Fruit fly (Drosophila melanogaster) whole organism, wandering third instar larva: Measurements from ENCODE around the gene Upf2.
A peak's percentile ranks its signal among the peaks of the same experiment; 100 is the strongest.

Experiments
- Abd-B ChIP-seq: fragments of >200 bp; optimal IDR thresholded peaks from 2 replicates; lab custom pipeline; 2017; ENCODE audit warnings: missing biosample characterization, missing genetic modification characterization
- CG32264 ChIP-seq: fragments of 200-800 bp; sonication (Bioruptor generic); optimal IDR thresholded peaks from 2 replicates; lab custom pipeline; 2016; ENCODE audit warnings: missing biosample characterization, missing genetic modification characterization
- CG9705 ChIP-seq: fragments of 200-800 bp; sonication (Bioruptor generic); optimal IDR thresholded peaks from 2 replicates; lab custom pipeline; 2018; ENCODE audit warnings: missing biosample characterization, mild to moderate bottlenecking, missing genetic modification characterization
- CrebA ChIP-seq: fragments of 200-800 bp; sonication (Bioruptor generic); optimal IDR thresholded peaks from 2 replicates; lab custom pipeline; 2016; ENCODE audit warnings: missing biosample characterization, mild to moderate bottlenecking, missing genetic modification characterization, borderline replicate concordance
- Dfd ChIP-seq: fragments of >200 bp; optimal IDR thresholded peaks from 2 replicates; lab custom pipeline; 2017; ENCODE audit warnings: missing biosample characterization, missing genetic modification characterization
- Dif ChIP-seq: fragments of 200-275, 200-300 bp; sonication (Bioruptor generic); optimal IDR thresholded peaks from 2 replicates; lab custom pipeline; 2018; ENCODE audit warnings: missing biosample characterization, missing genetic modification characterization; ENCODE audit not compliant: partially characterized antibody
- GATAd ChIP-seq: sonication (Bioruptor generic); optimal IDR thresholded peaks from 2 replicates; lab custom pipeline; 2016; ENCODE audit warnings: missing biosample characterization, missing genetic modification characterization
- HLH106 ChIP-seq: fragments of 200-800 bp; optimal IDR thresholded peaks from 3 replicates; lab custom pipeline; 2019; ENCODE audit warnings: missing biosample characterization, mild to moderate bottlenecking, missing genetic modification characterization, moderate library complexity
- Hnf4 ChIP-seq: fragments of 200-800 bp; sonication (Bioruptor generic); optimal IDR thresholded peaks from 2 replicates; lab custom pipeline; 2016; ENCODE audit warnings: missing biosample characterization, mild to moderate bottlenecking, missing genetic modification characterization
- Hr78 ChIP-seq: fragments of >200 bp; optimal IDR thresholded peaks from 2 replicates; lab custom pipeline; 2017; ENCODE audit warnings: missing biosample characterization, missing genetic modification characterization
- Hr83 ChIP-seq: fragments of 200-300 bp; sonication (Bioruptor generic); optimal IDR thresholded peaks from 2 replicates; lab custom pipeline; 2016; ENCODE audit warnings: missing biosample characterization, mild to moderate bottlenecking, missing genetic modification characterization, moderate library complexity; ENCODE audit not compliant: poor library complexity, severe bottlenecking
- Jra ChIP-seq: sonication (Bioruptor generic); optimal IDR thresholded peaks from 2 replicates; lab custom pipeline; 2016; ENCODE audit warnings: missing biosample characterization, missing genetic modification characterization
- Mio ChIP-seq: sonication (Bioruptor generic); optimal IDR thresholded peaks from 2 replicates; lab custom pipeline; 2016; ENCODE audit warnings: missing biosample characterization, missing genetic modification characterization
- Myc ChIP-seq: fragments of >200 bp; optimal IDR thresholded peaks from 2 replicates; lab custom pipeline; 2017
- N ChIP-seq: fragments of >200 bp; optimal IDR thresholded peaks from 2 replicates; lab custom pipeline; 2018; ENCODE audit warnings: missing biosample characterization, missing external identifiers, missing genetic modification characterization
- OdsH ChIP-seq: fragments of 200-800 bp; sonication (Bioruptor generic); optimal IDR thresholded peaks from 2 replicates; lab custom pipeline; 2016; ENCODE audit warnings: missing biosample characterization, mild to moderate bottlenecking, missing genetic modification characterization
- Rel ChIP-seq, 2 experiments: fragments of 200-800 bp; sonication (Bioruptor generic) in 1 of 2; optimal IDR thresholded peaks; 2 replicates in 1 of 2; 3 replicates in 1 of 2; lab custom pipeline; 2016 to 2019; ENCODE audit warnings: mild to moderate bottlenecking in 2 of 2, missing biosample characterization in 2 of 2, missing genetic modification characterization in 2 of 2, moderate library complexity in 1 of 2
- Sp1 ChIP-seq: fragments of 200-800 bp; sonication (Bioruptor generic); optimal IDR thresholded peaks from 3 replicates; lab custom pipeline; 2019; ENCODE audit warnings: missing biosample characterization, mild to moderate bottlenecking, missing genetic modification characterization, moderate library complexity
- Vsx2 ChIP-seq: fragments of 200-300, 225-300 bp; sonication (Bioruptor generic); optimal IDR thresholded peaks from 2 replicates; lab custom pipeline; 2018; ENCODE audit warnings: missing biosample characterization, missing genetic modification characterization; ENCODE audit not compliant: partially characterized antibody
- br ChIP-seq: fragments of 200-800 bp; sonication (Bioruptor generic); optimal IDR thresholded peaks from 2 replicates; lab custom pipeline; 2016; ENCODE audit warnings: missing biosample characterization, missing genetic modification characterization
- brk ChIP-seq: fragments of 200-800 bp; sonication (Bioruptor generic); optimal IDR thresholded peaks from 2 replicates; lab custom pipeline; 2016; ENCODE audit warnings: missing biosample characterization, mild to moderate bottlenecking, missing genetic modification characterization
- dl ChIP-seq, 2 experiments: fragments of 175-275, 200-275 bp in 1 of 2; fragments of 200-275 bp in 1 of 2; sonication (Bioruptor generic); optimal IDR thresholded peaks; lab custom pipeline; 2018; ENCODE audit warnings: mild to moderate bottlenecking in 2 of 2, missing biosample characterization in 2 of 2, missing genetic modification characterization in 2 of 2, moderate library complexity in 2 of 2; ENCODE audit not compliant: partially characterized antibody in 2 of 2, insufficient read depth in 1 of 2
- dmrt93B ChIP-seq: fragments of 200-800 bp; sonication (Bioruptor generic); optimal IDR thresholded peaks from 2 replicates; lab custom pipeline; 2018; ENCODE audit warnings: missing biosample characterization, mild to moderate bottlenecking, missing genetic modification characterization
- dsf ChIP-seq: sonication (Bioruptor generic); optimal IDR thresholded peaks from 2 replicates; lab custom pipeline; 2016; ENCODE audit warnings: missing biosample characterization, missing genetic modification characterization, borderline replicate concordance
- ey ChIP-seq: fragments of 200-800 bp; sonication (Bioruptor generic); optimal IDR thresholded peaks from 2 replicates; lab custom pipeline; 2016; ENCODE audit warnings: missing biosample characterization, missing genetic modification characterization
- foxo ChIP-seq, 2 experiments: fragments of 200-800 bp; sonication (Bioruptor generic); optimal IDR thresholded peaks; 2 replicates in 1 of 2; 3 replicates in 1 of 2; lab custom pipeline; 2016 to 2017; ENCODE audit warnings: missing biosample characterization in 2 of 2, missing genetic modification characterization in 2 of 2
- fru ChIP-seq: fragments of 200-800 bp; sonication (Bioruptor generic); optimal IDR thresholded peaks from 3 replicates; lab custom pipeline; 2016; ENCODE audit warnings: missing biosample characterization, mild to moderate bottlenecking, missing genetic modification characterization
- h ChIP-seq: fragments of 200-800 bp; sonication (Bioruptor generic); optimal IDR thresholded peaks from 3 replicates; lab custom pipeline; 2016; ENCODE audit warnings: missing biosample characterization, mild to moderate bottlenecking, missing genetic modification characterization
- jim ChIP-seq: fragments of 175-275, 200-325 bp; sonication (Bioruptor generic); optimal IDR thresholded peaks from 2 replicates; lab custom pipeline; 2016; ENCODE audit warnings: missing biosample characterization, mild to moderate bottlenecking, missing genetic modification characterization
- lola ChIP-seq: fragments of >200 bp; optimal IDR thresholded peaks from 2 replicates; lab custom pipeline; 2017; ENCODE audit warnings: missing biosample characterization, missing genetic modification characterization
- pan ChIP-seq: fragments of >200 bp; optimal IDR thresholded peaks from 2 replicates; lab custom pipeline; 2017
- psq ChIP-seq: fragments of 200-800 bp; sonication (Bioruptor generic); optimal IDR thresholded peaks from 3 replicates; lab custom pipeline; 2017; ENCODE audit warnings: missing biosample characterization, mild to moderate bottlenecking, missing genetic modification characterization, moderate library complexity
- rgr ChIP-seq: fragments of 200-800 bp; sonication (Bioruptor generic); optimal IDR thresholded peaks from 3 replicates; lab custom pipeline; 2016; ENCODE audit warnings: missing biosample characterization, mild to moderate bottlenecking, missing genetic modification characterization
- sage ChIP-seq: fragments of 200-800 bp; sonication (Bioruptor generic); optimal IDR thresholded peaks from 2 replicates; lab custom pipeline; 2016; ENCODE audit warnings: missing biosample characterization, mild to moderate bottlenecking, missing genetic modification characterization
- sv ChIP-seq: fragments of 200-800 bp; sonication (Bioruptor generic); optimal IDR thresholded peaks from 3 replicates; lab custom pipeline; 2016; ENCODE audit warnings: missing biosample characterization, missing genetic modification characterization
- tai ChIP-seq: sonication (Bioruptor generic); optimal IDR thresholded peaks from 2 replicates; lab custom pipeline; 2016; ENCODE audit warnings: missing biosample characterization, missing genetic modification characterization
- usp ChIP-seq: fragments of >200 bp; optimal IDR thresholded peaks from 2 replicates; lab custom pipeline; 2017; ENCODE audit warnings: missing biosample characterization, missing genetic modification characterization
- woc ChIP-seq: sonication (Bioruptor generic); optimal IDR thresholded peaks from 2 replicates; lab custom pipeline; 2016; ENCODE audit warnings: missing biosample characterization, mild to moderate bottlenecking, missing genetic modification characterization

The Upf2 gene

dm6 chrX:8113386-8114279 lies 38.4 kb upstream of the Upf2 start:
- TF ChIP-seq Dif (GFP tag; lab: Kevin White, UChicago) (no peak), Hr78 (GFP tag; lab: Kevin White, UChicago) (no peak), Vsx2 (GFP tag; lab: Kevin White, UChicago) (no peak), N (GFP tag; lab: Kevin White, UChicago) (no peak), pan (no peak), sv (GFP tag; lab: Kevin White, UChicago) (peak; percentile 29), Dfd (GFP tag; lab: Kevin White, UChicago) (no peak), br (GFP tag; lab: Kevin White, UChicago) (peak; percentile 47), Hr83 (GFP tag; lab: Kevin White, UChicago) (no peak), ey (GFP tag; lab: Kevin White, UChicago) (peak; percentile 17), tai (GFP tag; lab: Kevin White, UChicago) (no peak), sage (GFP tag; lab: Kevin White, UChicago) (no peak), rgr (GFP tag; lab: Kevin White, UChicago) (peak; percentile 33), CG9705 (GFP tag; lab: Kevin White, UChicago) (no peak), Mio (no peak), GATAd (no peak), Abd-B (GFP tag; lab: Kevin White, UChicago) (no peak), lola (GFP tag; lab: Kevin White, UChicago) (no peak), dsf (GFP tag; lab: Kevin White, UChicago) (no peak), OdsH (GFP tag; lab: Kevin White, UChicago) (no peak), dmrt93B (GFP tag; lab: Kevin White, UChicago) (no peak), CrebA (no peak), dl (GFP tag; optimal IDR thresholded peaks at IDR 0.05; lab: Kevin White, UChicago; ENCODE audit: insufficient read depth in 1 of 2, partially characterized antibody in 2 of 2) (no peak), Sp1 (GFP tag; lab: Kevin White, UChicago) (no peak), fru (GFP tag; lab: Kevin White, UChicago) (peak; percentile 42), CG32264 (no peak), Jra (GFP tag; lab: Kevin White, UChicago) (no peak), h (GFP tag; lab: Kevin White, UChicago) (peak; percentile 46), jim (no peak), usp (GFP tag; lab: Kevin White, UChicago) (no peak), psq (GFP tag; lab: Kevin White, UChicago) (peak; percentile 36), Hnf4 (GFP tag; lab: Kevin White, UChicago) (peak; percentile 27), woc (GFP tag; lab: Kevin White, UChicago) (no peak), Myc (lab: Kevin White, UChicago) (no peak), HLH106 (tag; lab: Kevin White, UChicago) (peak; percentile 22), foxo (GFP tag; optimal IDR thresholded peaks at IDR 0.05; lab: Kevin White, UChicago) (peak in 1 of 2 experiments; percentile 58), Rel (GFP tag; optimal IDR thresholded peaks at IDR 0.05; lab: Kevin White, UChicago) (no peak), Rel (tag; optimal IDR thresholded peaks at IDR 0.05; lab: Kevin White, UChicago) (peak; percentile 91), brk (GFP tag; lab: Kevin White, UChicago) (no peak)

dm6 chrX:8112715-8113114 lies 37.4 kb upstream of the Upf2 start:
- no peak for TF ChIP-seq brk (GFP tag; lab: Kevin White, UChicago)
- peak; percentile 53 for TF ChIP-seq ey (GFP tag; lab: Kevin White, UChicago)
- no peak for TF ChIP-seq jim
- TF ChIP-seq Jra (GFP tag; lab: Kevin White, UChicago) = no peak
- TF ChIP-seq Sp1 (GFP tag; lab: Kevin White, UChicago) = peak; percentile 27
- peak; percentile 40 for TF ChIP-seq Dfd (GFP tag; lab: Kevin White, UChicago)
- TF ChIP-seq HLH106 (tag; lab: Kevin White, UChicago) = no peak
- TF ChIP-seq rgr (GFP tag; lab: Kevin White, UChicago) = peak; percentile 32
- peak; percentile 20 for TF ChIP-seq OdsH (GFP tag; lab: Kevin White, UChicago)
- peak; percentile 11 for TF ChIP-seq h (GFP tag; lab: Kevin White, UChicago)
- TF ChIP-seq Rel (GFP tag; optimal IDR thresholded peaks at IDR 0.05; lab: Kevin White, UChicago) = no peak
- no peak for TF ChIP-seq Rel (tag; optimal IDR thresholded peaks at IDR 0.05; lab: Kevin White, UChicago)
- TF ChIP-seq foxo (GFP tag; optimal IDR thresholded peaks at IDR 0.05; lab: Kevin White, UChicago) = peak in 1 of 2 experiments; percentile 58
- peak; percentile 62 for TF ChIP-seq fru (GFP tag; lab: Kevin White, UChicago)
- TF ChIP-seq Dif (GFP tag; lab: Kevin White, UChicago) = no peak
